Fruit fly (Drosophila melanogaster) S2 (cell line): ENCODE data around the gene Pex5.

Experiments used
- CG8478 ChIP-seq: fragments of >200 bp; optimal IDR thresholded peaks from 2 replicates; lab custom pipeline; 2018
- CTCF ChIP-seq, 2 experiments: fragments of >200 bp; optimal IDR thresholded peaks; 2 replicates each; lab custom pipeline; 2018

Pex5 gene

dm6 chrX:1868586-1869111, at the start of gene Pex5, which contains the start of gene CG14803:
Gene Pex5, minus strand, starts transcription at chrX:1869061.
Gene CG14803, plus strand, starts transcription at chrX:1868870.
- TF ChIP-seq CTCF (optimal IDR thresholded peaks at IDR 0.05; lab: Kevin White, UChicago) (no peak), CG8478 (no peak)

dm6 chrX:1909533-1909932, 40.7 kb upstream of the Pex5 start:
- TF ChIP-seq CG8478, result no peak
- TF ChIP-seq CTCF (optimal IDR thresholded peaks at IDR 0.05; lab: Kevin White, UChicago), result no peak

dm6 chrX:1908757-1909156, 39.9 kb upstream of the Pex5 start, which contains the start of the genes Edem1 and Rbcn-3B:
Gene Edem1, minus strand, starts transcription at chrX:1908827.
Gene Rbcn-3B, plus strand, starts transcription at chrX:1908920.
- TF ChIP-seq CG8478 (no peak), CTCF (optimal IDR thresholded peaks at IDR 0.05; lab: Kevin White, UChicago) (no peak)

- TF ChIP-seq CG8478, result no peak
- no peak for TF ChIP-seq CTCF (optimal IDR thresholded peaks at IDR 0.05; lab: Kevin White, UChicago)
Observed at dm6 chrX:1907727-1908264, 38.9 kb upstream of the Pex5 start, which contains the start of gene mip130. Gene mip130, plus strand, starts transcription at chrX:1908239.

dm6 chrX:1903968-1904367, 35.1 kb upstream of the Pex5 start:
- no peak for TF ChIP-seq CG8478
- TF ChIP-seq CTCF (optimal IDR thresholded peaks at IDR 0.05; lab: Kevin White, UChicago), result no peak

DNA sequence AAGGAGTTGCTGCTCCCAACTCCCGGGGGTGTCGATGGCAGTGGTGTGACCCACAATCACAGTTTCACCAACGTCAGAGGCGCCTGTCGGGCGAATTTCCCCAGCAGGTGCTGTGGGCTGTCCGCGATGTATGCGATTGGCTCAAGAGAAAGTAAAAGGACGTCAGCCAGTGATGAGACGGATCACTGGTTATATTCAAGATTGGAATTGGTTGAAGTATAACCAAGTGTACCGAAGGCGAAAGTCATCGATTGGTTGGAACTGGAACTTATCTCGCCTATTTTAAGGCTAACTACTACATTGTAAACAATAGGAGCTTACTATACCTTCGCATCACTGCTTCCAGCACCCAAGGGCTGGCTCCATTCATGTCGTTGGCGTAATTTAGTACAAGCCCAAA, 34.2 kb upstream of the Pex5 start, which contains the start of gene CG32801:
TSS of gene CG32801 (minus strand) at position 101 of the 400 bp plus-strand sequence.
- TF ChIP-seq CTCF (optimal IDR thresholded peaks at IDR 0.05; lab: Kevin White, UChicago) (no peak), CG8478 (no peak)

dm6 chrX:1901605-1902136, 32.8 kb upstream of the Pex5 start, which contains the start of gene Ldaf1:
Gene Ldaf1, minus strand, starts transcription at chrX:1901911.
- TF ChIP-seq CG8478, result no peak
- TF ChIP-seq CTCF (optimal IDR thresholded peaks at IDR 0.05; lab: Kevin White, UChicago), result no peak

DNA sequence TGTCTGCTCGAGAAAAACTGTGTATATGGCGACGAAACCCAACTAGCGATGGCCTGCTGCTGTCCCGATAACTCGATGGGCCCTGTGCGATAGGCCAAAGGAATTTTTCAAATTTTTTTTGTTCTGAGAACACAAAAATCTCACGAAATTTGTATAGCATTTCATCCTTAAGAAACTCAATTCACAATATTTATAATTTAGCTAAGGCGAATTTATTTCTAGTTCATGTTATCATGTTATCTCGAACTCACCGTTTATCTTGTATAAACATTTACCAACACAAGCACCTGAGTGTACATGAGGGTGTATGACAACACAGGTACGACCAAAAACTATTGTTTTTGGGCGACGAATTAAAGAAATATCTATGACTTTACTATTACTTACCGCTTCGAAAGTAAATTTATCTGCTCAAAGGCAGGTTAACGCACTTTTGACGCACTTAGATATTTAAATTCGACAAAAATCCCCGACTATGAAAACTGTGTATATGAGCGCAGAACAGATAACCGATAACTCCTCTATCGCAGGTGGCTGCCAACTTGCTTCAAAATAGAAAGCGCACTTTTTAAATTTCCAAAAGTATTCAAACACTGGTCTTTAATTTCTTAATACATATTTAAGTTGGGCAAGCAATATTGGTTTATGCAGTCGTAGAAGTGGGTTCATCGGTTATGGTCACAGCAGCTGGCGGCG, 31.4 kb upstream of the Pex5 start, which contains the start of gene arm:
TSS of gene arm (minus strand) at position 524 of the 696 bp plus-strand sequence.
- TF ChIP-seq CG8478 (no peak), CTCF (optimal IDR thresholded peaks at IDR 0.05; lab: Kevin White, UChicago) (no peak)

- TF ChIP-seq CG8478 (no peak), CTCF (optimal IDR thresholded peaks at IDR 0.05; lab: Kevin White, UChicago) (no peak)
Observed at dm6 chrX:1899445-1900085, 30.7 kb upstream of the Pex5 start.

DNA sequence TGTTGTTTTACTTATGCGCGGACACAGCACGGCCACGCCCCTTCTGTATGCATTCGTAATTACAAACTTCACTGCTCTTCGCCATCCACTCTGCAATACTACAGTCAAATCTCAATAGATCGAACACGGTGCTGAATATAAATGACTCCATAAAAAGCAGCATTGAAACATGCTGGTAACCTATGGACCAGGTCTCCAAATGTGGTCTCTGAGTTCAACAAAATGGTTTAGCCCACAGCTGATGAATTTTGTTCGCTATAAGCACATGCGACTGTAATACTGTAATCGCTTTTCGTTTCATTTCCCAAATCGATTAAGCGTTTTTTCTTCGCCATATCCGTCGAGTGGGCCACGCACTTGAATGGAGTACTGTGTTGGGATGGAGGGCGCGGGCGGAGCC, 28.5 kb upstream of the Pex5 start:
- TF ChIP-seq CG8478 (no peak), CTCF (optimal IDR thresholded peaks at IDR 0.05; lab: Kevin White, UChicago) (no peak)

DNA sequence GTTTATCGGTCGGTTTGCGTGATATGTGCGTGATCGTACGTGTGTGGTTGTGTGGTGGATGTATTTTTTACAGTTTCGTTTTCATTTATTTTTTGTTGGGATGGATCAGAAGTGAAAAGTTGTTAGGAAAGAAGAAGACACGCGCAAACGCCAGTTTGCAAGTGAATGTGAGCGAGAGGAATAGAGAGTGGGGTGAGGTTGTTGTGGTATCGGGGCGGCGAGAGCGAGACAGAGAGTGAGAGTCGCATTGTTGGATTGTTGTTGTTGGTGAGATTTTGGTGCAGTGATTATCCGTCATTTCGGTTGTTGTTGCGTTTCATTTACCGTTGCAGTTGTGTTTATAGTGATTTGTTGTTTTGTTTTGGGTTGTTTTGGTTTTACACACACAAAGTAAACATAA, 24.7 kb upstream of the Pex5 start:
- TF ChIP-seq CG8478, result no peak
- no peak for TF ChIP-seq CTCF (optimal IDR thresholded peaks at IDR 0.05; lab: Kevin White, UChicago)

dm6 chrX:1889926-1890325, 21.1 kb upstream of the Pex5 start, which contains the start of the genes trr and mRpL16:
Gene trr, minus strand, starts transcription at chrX:1889950.
Gene mRpL16, plus strand, starts transcription at chrX:1890256.
- TF ChIP-seq CTCF (optimal IDR thresholded peaks at IDR 0.05; lab: Kevin White, UChicago), result peak in 1 of 2 experiments; percentile 33
- no peak for TF ChIP-seq CG8478

DNA sequence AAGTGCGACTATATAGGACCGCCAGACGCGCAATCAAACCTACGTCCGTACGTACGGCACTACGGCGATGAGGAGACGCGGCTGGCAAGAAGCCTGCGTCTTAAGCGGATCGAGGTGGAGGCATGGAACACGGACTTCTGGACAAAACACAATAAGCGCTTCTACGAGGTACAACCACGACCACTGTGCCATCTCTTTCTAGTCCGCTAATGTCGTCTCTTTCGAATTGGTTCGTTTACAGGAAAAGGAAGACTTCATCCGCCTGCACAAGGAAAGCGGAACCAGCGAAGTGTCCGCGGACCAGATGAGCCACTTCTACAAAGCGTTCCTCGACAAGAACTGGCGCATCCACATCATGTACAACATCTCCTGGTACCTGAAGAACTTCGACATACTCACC, 11.9 kb upstream of the Pex5 start:
- TF ChIP-seq CTCF (optimal IDR thresholded peaks at IDR 0.05; lab: Kevin White, UChicago), result no peak
- TF ChIP-seq CG8478, result no peak

dm6 chrX:1880139-1880556, 11.3 kb upstream of the Pex5 start, which contains the start of gene Coa8:
Gene Coa8, plus strand, starts transcription at chrX:1880282.
- TF ChIP-seq CTCF (optimal IDR thresholded peaks at IDR 0.05; lab: Kevin White, UChicago) (no peak), CG8478 (no peak)

DNA sequence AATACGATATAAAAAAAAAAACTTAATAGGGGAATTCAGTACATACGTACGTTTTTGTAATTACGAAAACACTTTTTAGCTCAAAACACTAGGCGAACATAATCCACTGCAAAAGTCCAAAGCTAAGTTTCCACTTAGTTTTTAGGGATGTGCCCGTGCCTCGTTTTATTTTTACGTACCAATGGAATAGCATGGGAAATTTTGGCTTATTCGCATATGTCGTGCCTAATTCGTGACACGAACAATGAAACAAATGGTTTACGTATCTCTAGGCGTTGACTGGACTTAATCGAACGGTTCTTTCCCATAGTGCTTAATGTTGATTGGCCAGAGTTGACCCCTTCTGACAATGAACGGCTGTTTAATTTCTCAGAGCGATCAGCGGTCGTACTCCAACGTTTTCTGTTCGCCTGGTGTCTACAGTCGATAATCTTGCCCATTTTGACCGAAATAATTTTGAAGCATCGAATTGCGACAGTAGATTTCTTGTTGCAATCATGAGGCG, 10.8 kb upstream of the Pex5 start, which contains the start of gene CG14818:
TSS of gene CG14818 (minus strand) at position 169 of the 505 bp plus-strand sequence.
- TF ChIP-seq CG8478 (no peak), CTCF (optimal IDR thresholded peaks at IDR 0.05; lab: Kevin White, UChicago) (no peak)
